Fruit fly (Drosophila melanogaster): ENCODE data around the gene CG13010.
A peak's percentile ranks its signal among the peaks of the same experiment; 100 is the strongest.

Gene CG13010

DNA sequence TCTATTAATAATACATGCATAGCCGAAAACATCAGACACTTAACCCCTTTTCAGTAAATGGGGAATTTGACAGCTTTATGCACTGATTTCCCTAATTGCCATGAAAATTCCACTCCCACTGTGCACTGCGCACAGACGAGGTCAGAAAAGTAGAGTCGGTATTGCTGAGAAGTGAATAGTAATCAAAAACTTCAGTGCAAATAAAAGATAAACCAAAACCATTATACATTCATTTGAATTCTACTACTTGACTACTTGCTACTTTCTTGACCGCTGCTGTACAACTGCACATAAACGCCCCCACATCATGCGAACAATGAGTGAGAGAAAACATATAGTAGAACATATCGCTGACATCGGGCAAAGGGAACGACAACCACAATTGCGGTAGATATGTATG lies 12.7 kb upstream of the CG13010 start (continued):
- TF ChIP-seq bowl (GFP tag; IDR thresholded peaks at IDR 0.05) (peak; percentile 81), CG15601 (tag; optimal IDR thresholded peaks at IDR 0.05) (peak; percentile 78), Atf3 (GFP tag; optimal IDR thresholded peaks at IDR 0.05) (peak; percentile 82), CG10654 (GFP tag; optimal IDR thresholded peaks at IDR 0.05) (peak; percentile 84), BtbVII (GFP tag; optimal IDR thresholded peaks at IDR 0.05) (peak; percentile 43), CG4360 (GFP tag; IDR thresholded peaks at IDR 0.05) (peak; percentile 68), HLHmδ (GFP tag; optimal IDR thresholded peaks at IDR 0.05) (no peak), disco-r (GFP tag; optimal IDR thresholded peaks at IDR 0.05) (peak; percentile 80), NC2β (GFP tag; optimal IDR thresholded peaks at IDR 0.05) (peak; percentile 85), CG33557 (GFP tag; optimal IDR thresholded peaks at IDR 0.05) (peak; percentile 71), Xrp1 (GFP tag; IDR thresholded peaks at IDR 0.05) (peak; percentile 91), cwo (GFP tag; optimal IDR thresholded peaks at IDR 0.05) (peak; percentile 55), CG10209 (GFP tag; optimal IDR thresholded peaks at IDR 0.05) (peak; percentile 80), sisA (GFP tag; IDR thresholded peaks at IDR 0.05) (peak; percentile 85), inv (GFP tag; IDR thresholded peaks at IDR 0.05; ENCODE audit: partially characterized antibody) (no peak), CG16813 (GFP tag; IDR thresholded peaks at IDR 0.05; ENCODE audit: partially characterized antibody) (no peak), Stat92E (GFP tag; optimal IDR thresholded peaks at IDR 0.05) (peak in 1 of 3 experiments; percentile 45), HmgZ (tag; optimal IDR thresholded peaks at IDR 0.05) (peak; percentile 69), luna (GFP tag; optimal IDR thresholded peaks at IDR 0.05) (no peak), B-H2 (GFP tag; optimal IDR thresholded peaks at IDR 0.05) (no peak), ara (GFP tag; IDR thresholded peaks at IDR 0.05) (peak; percentile 93), bigmax (GFP tag; optimal IDR thresholded peaks at IDR 0.05) (no peak), dmrt99B (tag; optimal IDR thresholded peaks at IDR 0.05) (peak; percentile 89), h (optimal IDR thresholded peaks at IDR 0.05) (no peak), caup (GFP tag; optimal IDR thresholded peaks at IDR 0.05; ENCODE audit: severe bottlenecking) (peak; percentile 77), Taf1 (GFP tag; IDR thresholded peaks at IDR 0.05) (0 out of 2 replicates have a peak, but pooled peaks have one; percentile 33), CG10462 (GFP tag; optimal IDR thresholded peaks at IDR 0.05) (peak; percentile 74), kah (GFP tag; optimal IDR thresholded peaks at IDR 0.05) (peak; percentile 66), Fer2 (tag; optimal IDR thresholded peaks at IDR 0.05) (peak; percentile 29), CG1832 (GFP tag; optimal IDR thresholded peaks at IDR 0.05) (no peak), CG11085 (GFP tag; IDR thresholded peaks at IDR 0.05) (peak; percentile 45; the same call in 1 of the 2 replicates), CG17829 (tag; optimal IDR thresholded peaks at IDR 0.05) (peak; percentile 86), wek (GFP tag; optimal IDR thresholded peaks at IDR 0.05) (peak; percentile 74), CG6254 (GFP tag; optimal IDR thresholded peaks at IDR 0.05) (peak; percentile 86), CG9437 (GFP tag; optimal IDR thresholded peaks at IDR 0.05) (peak; percentile 61), Bteb2 (GFP tag; optimal IDR thresholded peaks at IDR 0.05) (peak; percentile 67), CG7357 (GFP tag; IDR thresholded peaks at IDR 0.05) (peak; percentile 76), nom (GFP tag; optimal IDR thresholded peaks at IDR 0.05) (no peak), CG17186 (GFP tag; optimal IDR thresholded peaks at IDR 0.05) (peak; percentile 35), CG3995 (GFP tag; optimal IDR thresholded peaks at IDR 0.05) (no peak), emc (GFP tag; optimal IDR thresholded peaks at IDR 0.05) (peak; percentile 49), corto (GFP tag; optimal IDR thresholded peaks at IDR 0.05) (no peak), scrt (GFP tag; optimal IDR thresholded peaks at IDR 0.05) (peak; percentile 39), tx (GFP tag; optimal IDR thresholded peaks at IDR 0.05) (peak; percentile 78), bsh (GFP tag; optimal IDR thresholded peaks at IDR 0.05) (peak; percentile 40 to 95), ERR (GFP tag; optimal IDR thresholded peaks at IDR 0.05) (peak; percentile 61), Abd-B (GFP tag; optimal IDR thresholded peaks at IDR 0.05) (peak; percentile 76), Drgx (GFP tag; IDR thresholded peaks at IDR 0.05) (peak; percentile 90), CG3407 (GFP tag; optimal IDR thresholded peaks at IDR 0.05) (peak; percentile 84), nmo (GFP tag; optimal IDR thresholded peaks at IDR 0.05) (peak; percentile 88)

All from whole organism, embryonic.